Fruit fly (Drosophila melanogaster): ENCODE data around the gene CG42507.

Gene CG42507

DNA sequence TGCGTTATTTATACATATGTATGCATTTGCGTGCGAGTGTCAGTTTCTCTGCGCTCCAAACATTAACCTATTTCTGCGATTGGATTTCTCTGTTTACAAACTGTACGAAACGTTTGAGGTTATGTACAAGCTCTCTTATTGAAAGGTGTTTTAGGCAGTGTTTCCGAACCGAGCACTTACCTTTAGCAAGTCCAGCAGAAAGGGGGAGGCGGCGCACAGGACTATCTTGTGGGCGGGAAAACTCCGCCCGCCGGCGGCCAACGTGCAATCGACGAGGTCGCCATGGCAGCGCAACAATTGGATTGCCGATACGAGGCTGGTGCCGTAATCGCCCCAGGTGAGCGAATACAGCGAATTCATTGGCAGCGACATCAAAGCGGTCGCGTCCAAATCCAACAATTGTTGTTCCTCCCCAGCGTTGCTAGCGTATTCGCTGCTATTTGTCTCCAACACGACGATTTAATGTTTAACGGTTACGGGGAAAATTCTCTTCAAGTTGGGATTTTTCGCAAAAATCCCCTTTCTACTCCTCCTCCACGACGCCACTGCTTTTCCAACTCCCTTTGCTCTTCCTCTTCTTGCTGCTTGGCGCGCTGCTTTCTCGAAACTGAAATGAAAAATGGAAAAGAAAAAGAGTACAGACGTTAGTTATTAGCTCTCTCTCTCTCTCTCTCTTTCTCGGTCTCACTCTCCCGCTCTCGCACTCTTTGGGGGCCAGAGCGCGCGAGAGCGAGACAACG is 868 bp downstream of the CG42507 start (continued):
- TF ChIP-seq Med (GFP tag) = peak; percentile 98
- TF ChIP-seq CG31224 (GFP tag; IDR thresholded peaks at IDR 0.05) = peak; percentile 85
- TF ChIP-seq CG1647 (GFP tag; optimal IDR thresholded peaks at IDR 0.05) = peak; percentile 79
- peak in 1 of 2 experiments; percentile 96 for TF ChIP-seq Trl (optimal IDR thresholded peaks at IDR 0.05)
- TF ChIP-seq Trl (GFP tag; optimal IDR thresholded peaks at IDR 0.05) = peak; percentile 90
- peak; percentile 45; the same call in 1 of the 2 replicates for TF ChIP-seq CkIIα-i1 (GFP tag; IDR thresholded peaks at IDR 0.05)
- TF ChIP-seq mirr (GFP tag; optimal IDR thresholded peaks at IDR 0.05) = peak; percentile 71
- TF ChIP-seq tx (GFP tag; optimal IDR thresholded peaks at IDR 0.05) = peak; percentile 89
- peak; percentile 88 for TF ChIP-seq CG15269 (tag; optimal IDR thresholded peaks at IDR 0.05)
- TF ChIP-seq dmrt11E (tag; optimal IDR thresholded peaks at IDR 0.05) = peak; percentile 49
- TF ChIP-seq Hmx (GFP tag; optimal IDR thresholded peaks at IDR 0.05) = peak; percentile 44
- peak; percentile 67 for TF ChIP-seq trh (GFP tag; optimal IDR thresholded peaks at IDR 0.05)
- peak; percentile 76 for TF ChIP-seq tio (GFP tag; optimal IDR thresholded peaks at IDR 0.05)
- TF ChIP-seq Fer2 (tag; optimal IDR thresholded peaks at IDR 0.05) = peak; percentile 73
- peak; percentile 94 for TF ChIP-seq CHES-1-like (GFP tag; optimal IDR thresholded peaks at IDR 0.05)
- TF ChIP-seq HLHmδ (GFP tag; optimal IDR thresholded peaks at IDR 0.05) = peak; percentile 52
- peak; percentile 85; the same call in 2 of the 3 replicates for TF ChIP-seq CG11093 (GFP tag; IDR thresholded peaks at IDR 0.05)
- TF ChIP-seq chm (GFP tag; IDR thresholded peaks at IDR 0.05) = peak; percentile 75
- TF ChIP-seq CG4617 (GFP tag; optimal IDR thresholded peaks at IDR 0.05; ENCODE audit: borderline replicate concordance) = peak; percentile 53
- TF ChIP-seq CG18011 (GFP tag; optimal IDR thresholded peaks at IDR 0.05) = peak; percentile 74
- peak; percentile 36; the same call in 2 of the 3 replicates for TF ChIP-seq CG34224 (GFP tag; IDR thresholded peaks at IDR 0.05; ENCODE audit: partially characterized antibody)
- TF ChIP-seq dmrt99B (tag; optimal IDR thresholded peaks at IDR 0.05) = peak; percentile 90
- TF ChIP-seq CG4282 (GFP tag; optimal IDR thresholded peaks at IDR 0.05) = peak; percentile 88
- TF ChIP-seq ftz-f1 (GFP tag; optimal IDR thresholded peaks at IDR 0.05) = peak; percentile 19
- TF ChIP-seq CG6689 (GFP tag; IDR thresholded peaks at IDR 0.05) = peak; percentile 87
- TF ChIP-seq Dip2 (GFP tag; IDR thresholded peaks at IDR 0.05) = 0 out of 2 replicates have a peak, but pooled peaks have one; percentile 12
- peak; percentile 92 for TF ChIP-seq CG3281 (GFP tag; optimal IDR thresholded peaks at IDR 0.05)
- peak; percentile 80 for TF ChIP-seq gt (GFP tag; IDR thresholded peaks at IDR 0.05)
- no peak for TF ChIP-seq CG14860 (GFP tag; IDR thresholded peaks at IDR 0.05; ENCODE audit: partially characterized antibody)
- peak; percentile 89 for TF ChIP-seq Chrac-16 (GFP tag; optimal IDR thresholded peaks at IDR 0.05)
- TF ChIP-seq toy (GFP tag; IDR thresholded peaks at IDR 0.05) = peak; percentile 62; the same call in 1 of the 2 replicates
- TF ChIP-seq Tbp (GFP tag; optimal IDR thresholded peaks at IDR 0.05) = no peak
- TF ChIP-seq ro (GFP tag; IDR thresholded peaks at IDR 0.05) = peak; percentile 69
- peak; percentile 96 for TF ChIP-seq ci (GFP tag; IDR thresholded peaks at IDR 0.05)
- peak; percentile 82 for TF ChIP-seq CG17612 (GFP tag; IDR thresholded peaks at IDR 0.05)
- TF ChIP-seq CG7987 (GFP tag; optimal IDR thresholded peaks at IDR 0.05) = peak; percentile 32
- TF ChIP-seq CG1792 (GFP tag; optimal IDR thresholded peaks at IDR 0.05) = peak; percentile 87
- peak; percentile 82 for TF ChIP-seq MTF-1 (GFP tag; optimal IDR thresholded peaks at IDR 0.05; ENCODE audit: borderline replicate concordance)
- peak; percentile 57 for TF ChIP-seq Nf-YC (tag; optimal IDR thresholded peaks at IDR 0.05)
- peak; percentile 41; the same call in 1 of the 2 replicates for TF ChIP-seq dati (GFP tag; IDR thresholded peaks at IDR 0.05)
- peak; percentile 70 for TF ChIP-seq gsb (GFP tag; IDR thresholded peaks at IDR 0.05)
- TF ChIP-seq CG12942 (GFP tag; optimal IDR thresholded peaks at IDR 0.05) = peak; percentile 82
- peak; percentile 31 for TF ChIP-seq CG15601 (tag; optimal IDR thresholded peaks at IDR 0.05)
- peak; percentile 57 for TF ChIP-seq sr (GFP tag; IDR thresholded peaks at IDR 0.05)
- TF ChIP-seq CG7372 (GFP tag; IDR thresholded peaks at IDR 0.05) = peak; percentile 89
- peak; percentile 93 for TF ChIP-seq CG10321 (GFP tag; IDR thresholded peaks at IDR 0.05)
- peak; percentile 71 for TF ChIP-seq Hey (tag; optimal IDR thresholded peaks at IDR 0.05)
- peak; percentile 78 for TF ChIP-seq ab (GFP tag; optimal IDR thresholded peaks at IDR 0.05)
- TF ChIP-seq CG11456 (GFP tag; IDR thresholded peaks at IDR 0.05) = peak; percentile 95
- TF ChIP-seq nau (GFP tag; optimal IDR thresholded peaks at IDR 0.05) = peak; percentile 76
